Worm (Caenorhabditis elegans) whole organism, young adult: Measurements from ENCODE around the gene fbxa-32.
A peak's percentile ranks its signal among the peaks of the same experiment; 100 is the strongest.

ENCODE experiments used
- C06A6.2 ChIP-seq: fragments of 200-800 bp; sonication (Bioruptor generic); conservative IDR thresholded peaks from 2 replicates; pipeline ENCODE4 v1.3.6; 2022; ENCODE audit warnings: missing genetic modification characterization, missing compliant biosample characterization
- C17E4.6 ChIP-seq: fragments of 200-800 bp; sonication (Bioruptor generic); IDR thresholded peaks from 2 replicates; pipeline ENCODE4 v1.3.6; 2022; ENCODE audit warnings: missing genetic modification reagents, missing genetic modification characterization, missing compliant biosample characterization
- Y95B8A.8 ChIP-seq: fragments of 200-800 bp; sonication (Bioruptor generic); IDR thresholded peaks from 2 replicates; pipeline ENCODE4 v1.3.6; 2022; ENCODE audit warnings: missing genetic modification reagents, missing genetic modification characterization, missing compliant biosample characterization
- ZK185.1 ChIP-seq: sonication (generic microtip); optimal IDR thresholded peaks from 2 replicates; lab custom pipeline; 2016; ENCODE audit warnings: mild to moderate bottlenecking, missing genetic modification characterization, missing compliant biosample characterization; ENCODE audit not compliant: poor library complexity, severe bottlenecking
- atf-7 ChIP-seq: sonication (generic microtip); optimal IDR thresholded peaks from 2 replicates; lab custom pipeline; 2017; ENCODE audit warnings: mild to moderate bottlenecking, missing genetic modification characterization, missing compliant biosample characterization
- cebp-1 ChIP-seq, 2 experiments: fragments of 200-800 bp in 1 of 2; sonication (Bioruptor generic) in 1 of 2; sonication (generic microtip) in 1 of 2; IDR thresholded peaks in 1 of 2; optimal IDR thresholded peaks in 1 of 2; 2 replicates each; pipeline versions ENCODE4 v1.3.6 to Lab custom; 2017 to 2022; ENCODE audit warnings: missing compliant biosample characterization in 2 of 2, missing genetic modification characterization in 2 of 2, mild to moderate bottlenecking in 1 of 2, missing genetic modification reagents in 1 of 2, moderate library complexity in 1 of 2
- chd-7 ChIP-seq: sonication (generic microtip); optimal IDR thresholded peaks from 2 replicates; lab custom pipeline; 2016; ENCODE audit warnings: mild to moderate bottlenecking, missing genetic modification characterization, moderate library complexity, missing compliant biosample characterization
- dox-1 ChIP-seq: fragments of 200-800 bp; sonication (Bioruptor generic); IDR thresholded peaks from 2 replicates; pipeline ENCODE4 v1.3.6; 2022; ENCODE audit warnings: missing genetic modification reagents, missing genetic modification characterization, missing compliant biosample characterization
- efl-1 ChIP-seq: fragments of 150-350 bp; optimal IDR thresholded peaks from 2 replicates; lab custom pipeline; 2014; ENCODE audit warnings: missing biosample characterization, missing genetic modification reagents, missing genetic modification characterization
- egrh-3 ChIP-seq: fragments of 200-800 bp; sonication (Bioruptor generic); IDR thresholded peaks from 2 replicates; pipeline ENCODE4 v1.3.6; 2022; ENCODE audit warnings: missing genetic modification reagents, missing genetic modification characterization, missing compliant biosample characterization
- ets-4 ChIP-seq: fragments of 200-800 bp; sonication (Bioruptor generic); optimal IDR thresholded peaks from 2 replicates; lab custom pipeline; 2018; ENCODE audit warnings: mild to moderate bottlenecking, missing genetic modification characterization, missing compliant biosample characterization
- hlh-12 ChIP-seq: sonication (generic microtip); optimal IDR thresholded peaks from 2 replicates; lab custom pipeline; 2016; ENCODE audit warnings: missing genetic modification characterization, missing compliant biosample characterization
- hmg-1.2 ChIP-seq: fragments of 200-800 bp; sonication (Bioruptor generic); IDR thresholded peaks from 2 replicates; pipeline ENCODE4 v1.3.6; 2022; ENCODE audit warnings: missing genetic modification reagents, missing genetic modification characterization, missing compliant biosample characterization
- hrde-1 ChIP-seq: sonication (generic microtip); optimal IDR thresholded peaks from 2 replicates; lab custom pipeline; 2016; ENCODE audit warnings: missing genetic modification characterization, mild to moderate bottlenecking, missing compliant biosample characterization, moderate library complexity, missing genotype, missing genetic modification reagents, borderline replicate concordance
- lag-1 ChIP-seq: fragments of 200-800 bp; sonication (Bioruptor generic); IDR thresholded peaks from 2 replicates; pipeline ENCODE4 v1.3.6; 2022; ENCODE audit warnings: missing genetic modification reagents, missing genetic modification characterization, missing compliant biosample characterization
- let-607 ChIP-seq, 2 experiments: fragments of 200-800 bp in 1 of 2; sonication (Bioruptor generic) in 1 of 2; sonication (generic microtip) in 1 of 2; optimal IDR thresholded peaks; 2 replicates each; lab custom pipeline; 2016 to 2018; ENCODE audit warnings: mild to moderate bottlenecking in 2 of 2, missing compliant biosample characterization in 2 of 2, missing genetic modification characterization in 2 of 2, moderate library complexity in 2 of 2, missing genotype in 1 of 2
- lin-35 ChIP-seq, 3 experiments: fragments of 150-350 bp in 2 of 3; sonication (generic microtip) in 1 of 3; optimal IDR thresholded peaks; 2 replicates each; lab custom pipeline; 2014 to 2018; ENCODE audit warnings: missing biosample characterization in 3 of 3, missing genetic modification characterization in 3 of 3, missing genetic modification reagents in 3 of 3
- lir-1 ChIP-seq: fragments of 200-800 bp; sonication (Bioruptor generic); conservative IDR thresholded peaks from 2 replicates; pipeline ENCODE4 v1.3.6; 2022; ENCODE audit warnings: missing genetic modification reagents, missing genetic modification characterization, missing compliant biosample characterization
- nfya-1 ChIP-seq: sonication (generic microtip); optimal IDR thresholded peaks from 2 replicates; lab custom pipeline; 2017; ENCODE audit warnings: antibody characterized with exemption, missing compliant biosample characterization, missing genetic modification characterization, borderline replicate concordance; ENCODE audit not compliant: insufficient read depth
- nfya-2 ChIP-seq: fragments of 200-800 bp; sonication (Bioruptor generic); IDR thresholded peaks from 2 replicates; pipeline ENCODE4 v1.3.6; 2022; ENCODE audit warnings: missing genetic modification reagents, missing genetic modification characterization, missing compliant biosample characterization
- nhr-179 ChIP-seq: sonication (generic microtip); optimal IDR thresholded peaks from 2 replicates; lab custom pipeline; 2016; ENCODE audit warnings: mild to moderate bottlenecking, missing genetic modification characterization, missing compliant biosample characterization
- nhr-80 ChIP-seq: sonication (generic microtip); optimal IDR thresholded peaks from 2 replicates; lab custom pipeline; 2016; ENCODE audit warnings: missing genetic modification characterization, missing compliant biosample characterization
- pbrm-1 ChIP-seq: fragments of 200-800 bp; sonication (Bioruptor generic); IDR thresholded peaks from 2 replicates; pipeline ENCODE4 v1.3.6; 2022; ENCODE audit warnings: missing genetic modification reagents, missing genetic modification characterization, missing compliant biosample characterization
- sdz-38 ChIP-seq: sonication (generic microtip); optimal IDR thresholded peaks from 2 replicates; lab custom pipeline; 2016; ENCODE audit warnings: missing genotype, missing genetic modification characterization, missing compliant biosample characterization
- snpc-1.3 ChIP-seq: sonication (generic microtip); optimal IDR thresholded peaks from 2 replicates; lab custom pipeline; 2017; ENCODE audit warnings: missing genetic modification characterization, mild to moderate bottlenecking, missing compliant biosample characterization, antibody characterized with exemption, moderate library complexity, missing genotype, missing genetic modification reagents; ENCODE audit not compliant: insufficient read depth
- tbx-9 ChIP-seq: sonication (generic microtip); optimal IDR thresholded peaks from 2 replicates; lab custom pipeline; 2016; ENCODE audit warnings: borderline replicate concordance, missing genetic modification characterization, inconsistent platforms, missing compliant biosample characterization
- tlf-1 ChIP-seq: fragments of 200-800 bp; sonication (Bioruptor generic); optimal IDR thresholded peaks from 2 replicates; lab custom pipeline; 2018; ENCODE audit warnings: mild to moderate bottlenecking, missing genetic modification characterization, missing compliant biosample characterization
- zfh-2 ChIP-seq: fragments of 200-800 bp; sonication (Bioruptor generic); conservative IDR thresholded peaks from 2 replicates; pipeline ENCODE4 v1.3.6; 2022; ENCODE audit warnings: missing genetic modification reagents, missing genetic modification characterization, missing compliant biosample characterization

The fbxa-32 gene

DNA sequence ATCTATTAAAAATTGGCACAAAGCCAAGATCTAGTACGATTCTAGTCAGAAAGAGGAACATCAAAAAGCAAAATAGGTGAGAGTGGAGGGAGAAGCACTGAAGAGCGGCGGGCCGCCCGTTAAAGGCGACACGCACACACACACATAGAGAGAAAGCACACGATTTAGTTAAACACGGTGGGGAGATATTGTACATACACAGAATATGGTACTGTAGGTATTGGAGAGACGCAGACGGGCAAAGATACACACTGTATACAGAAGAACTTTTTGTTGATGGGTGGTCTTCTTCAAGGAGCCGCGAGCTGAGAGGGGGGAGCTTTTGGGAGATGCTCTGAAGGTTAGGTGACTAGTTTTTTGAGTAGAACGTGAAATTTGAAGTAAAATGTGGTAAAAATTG is 42.8 kb downstream of the fbxa-32 start:
- no peak for TF ChIP-seq ets-4 (GFP tag; lab: Kevin White, UChicago)
- TF ChIP-seq nhr-80 (tag; lab: Kevin White, UChicago) = peak; percentile 62
- peak; percentile 56; the same call in 1 of the 2 replicates for TF ChIP-seq hmg-1.2 (GFP tag; lab: Robert Waterston, UW)
- TF ChIP-seq, all 124 proteins: peak for 2

DNA sequence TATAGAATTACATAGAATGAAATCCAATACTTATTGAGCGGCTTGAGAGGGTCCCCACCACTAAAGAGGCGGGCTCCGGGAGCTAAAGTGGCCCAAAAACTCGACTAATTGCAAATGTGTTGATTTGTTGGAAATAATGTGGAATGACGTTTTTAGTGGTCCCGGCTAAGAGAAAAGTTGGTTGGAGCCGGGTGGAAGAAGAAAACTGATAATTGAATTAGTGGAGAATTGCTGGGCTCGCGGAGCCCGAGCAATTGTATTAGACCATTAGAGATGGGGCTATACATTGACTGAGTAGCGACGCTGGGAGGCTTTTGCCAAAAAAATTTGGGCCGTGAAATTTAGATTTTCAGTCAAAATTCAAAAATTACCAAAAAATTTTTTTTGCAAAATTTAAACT is 43.5 kb downstream of the fbxa-32 start:
- TF ChIP-seq Y95B8A.8 = no peak
- no peak for TF ChIP-seq sdz-38
- no peak for TF ChIP-seq ets-4 (GFP tag; lab: Kevin White, UChicago)
- TF ChIP-seq hlh-12 (tag; lab: Kevin White, UChicago) = no peak
- TF ChIP-seq ZK185.1 (tag; lab: Kevin White, UChicago) = no peak
- TF ChIP-seq, all 124 proteins: peak for 0

DNA sequence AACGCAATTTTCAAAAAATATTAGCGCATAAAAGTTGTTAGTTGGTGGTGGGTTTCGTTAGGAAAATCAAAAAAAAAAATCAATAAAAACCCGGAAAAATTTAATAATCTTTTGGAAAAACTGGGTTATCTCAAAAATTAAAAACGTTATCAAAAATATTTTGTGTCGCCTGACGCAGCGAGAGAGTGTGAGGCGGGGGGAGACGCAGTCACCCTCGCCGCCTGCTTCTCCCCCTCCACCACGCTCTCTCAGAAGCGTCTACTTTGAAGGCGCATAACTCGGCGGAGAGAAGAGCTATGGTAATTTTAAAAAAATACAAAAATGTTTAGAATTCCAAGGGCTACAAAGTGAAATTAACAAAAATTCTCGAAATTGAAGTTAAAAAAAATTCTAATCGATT is 43.9 kb downstream of the fbxa-32 start:
- TF ChIP-seq zfh-2 = peak; percentile 66
- no peak for TF ChIP-seq lin-35 (GFP tag; optimal IDR thresholded peaks at IDR 0.05; lab: Kevin White, UChicago)
- no peak for TF ChIP-seq lir-1 (GFP tag; lab: Robert Waterston, UW)
- peak; percentile 76 for TF ChIP-seq hmg-1.2 (GFP tag; lab: Robert Waterston, UW)
- no peak for TF ChIP-seq C17E4.6 (GFP tag; lab: Robert Waterston, UW)

DNA sequence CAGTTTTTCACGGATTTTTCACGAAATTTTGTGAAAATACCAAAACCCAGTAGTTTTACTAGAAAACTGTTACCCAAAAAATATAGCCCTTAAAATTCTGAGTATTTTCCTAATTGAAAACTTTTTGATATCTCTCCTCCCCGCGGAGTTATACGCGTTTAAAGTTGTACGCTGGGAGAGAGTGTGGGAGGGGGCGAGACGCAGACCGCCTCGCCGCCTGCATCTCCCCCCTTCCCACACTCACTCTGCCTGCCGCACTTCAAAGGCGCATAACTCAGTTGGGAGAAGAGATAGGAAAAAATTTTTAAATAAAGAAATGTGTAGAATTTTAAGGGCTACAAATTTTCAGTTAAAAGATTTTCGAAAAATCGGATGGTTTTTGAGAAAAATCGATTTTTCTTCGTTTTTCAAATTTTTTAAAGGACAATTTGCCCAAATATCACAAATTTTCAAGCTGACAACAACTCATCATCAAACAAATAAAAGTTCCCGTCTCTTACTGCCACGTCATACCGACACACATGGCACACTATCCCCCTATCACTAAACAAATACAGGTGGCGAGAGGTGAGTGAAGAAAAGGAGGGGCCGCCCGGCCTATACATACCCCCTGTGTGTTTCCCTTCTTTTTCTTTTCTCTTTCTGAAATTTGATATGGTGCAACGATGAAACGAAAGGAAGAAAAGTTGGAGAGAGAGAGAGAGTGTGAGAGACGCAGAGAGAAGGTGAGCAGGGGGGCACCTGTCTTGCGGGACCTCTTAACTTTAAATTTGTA is 45.5 kb downstream of the fbxa-32 start:
- TF ChIP-seq nhr-179 (tag; lab: Kevin White, UChicago) = no peak
- peak; percentile 91 for TF ChIP-seq hmg-1.2 (GFP tag; lab: Robert Waterston, UW)
- no peak for TF ChIP-seq C06A6.2 (GFP tag; lab: Robert Waterston, UW)
- TF ChIP-seq nfya-1 (tag; lab: Kevin White, UChicago) = no peak
- no peak for TF ChIP-seq egrh-3 (GFP tag; lab: Robert Waterston, UW)
- peak; percentile 56 to 70 for TF ChIP-seq let-607 (tag; optimal IDR thresholded peaks at IDR 0.05; lab: Kevin White, UChicago)
- TF ChIP-seq pbrm-1 = no peak
- TF ChIP-seq nhr-80 (tag; lab: Kevin White, UChicago) = peak; percentile 56
- TF ChIP-seq cebp-1 (GFP tag; IDR thresholded peaks at IDR 0.05; lab: Robert Waterston, UW) = no peak
- peak; percentile 30 for TF ChIP-seq cebp-1 (tag; optimal IDR thresholded peaks at IDR 0.05; lab: Kevin White, UChicago)

DNA sequence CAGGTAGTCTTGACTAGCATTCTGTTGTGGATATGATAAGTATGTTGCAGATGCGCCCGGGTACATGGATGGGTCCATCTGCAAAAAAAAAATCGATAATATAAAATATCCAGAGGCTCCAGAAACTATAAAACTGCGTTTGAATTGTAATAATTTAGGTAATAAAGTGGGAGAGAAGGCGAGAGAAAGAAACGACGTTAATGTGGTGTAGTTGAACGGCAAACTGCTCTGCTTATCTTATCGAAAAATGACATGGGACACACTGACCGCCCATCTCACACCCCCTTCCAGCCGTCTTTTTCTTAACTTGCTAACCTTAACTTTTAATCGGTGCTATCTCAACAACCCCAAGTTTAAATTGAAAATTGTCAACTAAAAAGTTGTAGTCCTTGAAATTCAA is 47.1 kb downstream of the fbxa-32 start:
- TF ChIP-seq nhr-80 (tag; lab: Kevin White, UChicago) = peak; percentile 80
- TF ChIP-seq efl-1 (GFP tag; lab: Kevin White, UChicago) = no peak
- TF ChIP-seq tbx-9 (tag; lab: Kevin White, UChicago) = no peak
- no peak for TF ChIP-seq snpc-1.3 (tag; lab: Kevin White, UChicago)
- no peak for TF ChIP-seq nfya-2 (GFP tag; lab: Robert Waterston, UW)
- TF ChIP-seq chd-7 = no peak
- no peak for TF ChIP-seq nfya-1 (tag; lab: Kevin White, UChicago)

ce11 chrIII:1220012-1220411 is 49.0 kb downstream of the fbxa-32 start:
- TF ChIP-seq tlf-1 (GFP tag; lab: Kevin White, UChicago) (peak; percentile 21), lag-1 (GFP tag; lab: Robert Waterston, UW) (no peak), dox-1 (GFP tag; lab: Robert Waterston, UW) (peak; percentile 40; the same call in 1 of the 2 replicates), hrde-1 (tag; lab: Kevin White, UChicago) (no peak), cebp-1 (GFP tag; IDR thresholded peaks at IDR 0.05; lab: Robert Waterston, UW) (no peak), cebp-1 (tag; optimal IDR thresholded peaks at IDR 0.05; lab: Kevin White, UChicago) (peak; percentile 19), ets-4 (GFP tag; lab: Kevin White, UChicago) (peak; percentile 57), egrh-3 (GFP tag; lab: Robert Waterston, UW) (peak; percentile 46; the same call in 1 of the 2 replicates), nhr-80 (tag; lab: Kevin White, UChicago) (peak; percentile 61), atf-7 (tag; lab: Kevin White, UChicago) (peak; percentile 15)
